Fruit fly (Drosophila melanogaster) whole organism, embryonic: ENCODE results near the gene TBC1d7.

Experiments
- Aef1 ChIP-seq: fragments of 200-800 bp; sonication (Bioruptor generic); IDR thresholded peaks from 3 replicates; pipeline ENCODE4 v1.3.6; 2022; ENCODE audit warnings: missing biosample characterization, missing genetic modification characterization
- Atf-2 ChIP-seq: fragments of 200-800 bp; sonication (Bioruptor generic); optimal IDR thresholded peaks from 2 replicates; lab custom pipeline; 2016; ENCODE audit warnings: missing biosample characterization, missing genetic modification characterization
- Bdp1 ChIP-seq: fragments of 200-800 bp; sonication (Bioruptor generic); optimal IDR thresholded peaks from 3 replicates; lab custom pipeline; 2016; ENCODE audit warnings: missing biosample characterization, missing genetic modification characterization
- CG1024 ChIP-seq: fragments of 200-800 bp; sonication (Bioruptor generic); IDR thresholded peaks from 2 replicates; pipeline ENCODE4 v1.3.6; 2022; ENCODE audit warnings: missing biosample characterization, missing genetic modification characterization
- CG11247 ChIP-seq: fragments of 200-800 bp; sonication (Bioruptor generic); IDR thresholded peaks from 2 replicates; pipeline ENCODE4 v1.3.6; 2022; ENCODE audit warnings: missing biosample characterization, missing genetic modification characterization
- CG11723 ChIP-seq: fragments of 200-800 bp; sonication (Bioruptor generic); optimal IDR thresholded peaks from 2 replicates; lab custom pipeline; 2017; ENCODE audit warnings: missing biosample characterization, mild to moderate bottlenecking, missing genetic modification characterization
- CG12942 ChIP-seq: fragments of 200-800 bp; sonication (Bioruptor generic); optimal IDR thresholded peaks from 3 replicates; lab custom pipeline; 2016; ENCODE audit warnings: missing biosample characterization, missing genetic modification characterization
- CG13775 ChIP-seq: fragments of 200-800 bp; sonication (Bioruptor generic); optimal IDR thresholded peaks from 3 replicates; lab custom pipeline; 2017; ENCODE audit warnings: missing biosample characterization, mild to moderate bottlenecking, missing genetic modification characterization
- CG14667 ChIP-seq: fragments of 200-800 bp; sonication (Bioruptor generic); IDR thresholded peaks from 2 replicates; pipeline ENCODE4 v1.3.6; 2022; ENCODE audit warnings: missing biosample characterization, missing genetic modification characterization
- CG15269 ChIP-seq: fragments of 200-800 bp; sonication (Bioruptor generic); optimal IDR thresholded peaks from 2 replicates; lab custom pipeline; 2018; ENCODE audit warnings: missing biosample characterization, mild to moderate bottlenecking, missing genetic modification characterization, moderate library complexity
- CG15601 ChIP-seq: fragments of 200-800 bp; sonication (Bioruptor generic); optimal IDR thresholded peaks from 3 replicates; lab custom pipeline; 2019; ENCODE audit warnings: missing biosample characterization, mild to moderate bottlenecking, missing genetic modification characterization, moderate library complexity
- CG17612 ChIP-seq: fragments of 200-800 bp; sonication (Bioruptor generic); IDR thresholded peaks from 2 replicates; pipeline ENCODE4 v1.3.6; 2022; ENCODE audit warnings: missing biosample characterization, missing genetic modification characterization
- CG31224 ChIP-seq: fragments of 200-800 bp; sonication (Bioruptor generic); IDR thresholded peaks from 2 replicates; pipeline ENCODE4 v1.3.6; 2022; ENCODE audit warnings: missing biosample characterization, missing genetic modification characterization
- CG42726 ChIP-seq: fragments of 200-800 bp; sonication (Bioruptor generic); IDR thresholded peaks from 2 replicates; pipeline ENCODE4 v1.3.6; 2022; ENCODE audit warnings: missing biosample characterization, missing genetic modification characterization; ENCODE audit not compliant: partially characterized antibody
- CG4404 ChIP-seq: fragments of 200-800 bp; sonication (Bioruptor generic); IDR thresholded peaks from 2 replicates; pipeline ENCODE4 v1.3.6; 2022; ENCODE audit warnings: missing biosample characterization, missing genetic modification characterization
- CG7839 ChIP-seq: fragments of 200-800 bp; sonication (Bioruptor generic); optimal IDR thresholded peaks from 3 replicates; lab custom pipeline; 2018; ENCODE audit warnings: missing biosample characterization, mild to moderate bottlenecking, missing genetic modification characterization, moderate library complexity
- CG7928 ChIP-seq: fragments of 200-800 bp; sonication (Bioruptor generic); optimal IDR thresholded peaks from 2 replicates; lab custom pipeline; 2017; ENCODE audit warnings: missing biosample characterization, mild to moderate bottlenecking, missing genetic modification characterization
- CG9797 ChIP-seq: fragments of 200-800 bp; sonication (Bioruptor generic); optimal IDR thresholded peaks from 3 replicates; lab custom pipeline; 2018; ENCODE audit warnings: missing biosample characterization, mild to moderate bottlenecking, missing genetic modification characterization
- CHES-1-like ChIP-seq: fragments of 200-800 bp; sonication (Bioruptor generic); optimal IDR thresholded peaks from 2 replicates; lab custom pipeline; 2016; ENCODE audit warnings: missing biosample characterization, missing genetic modification characterization
- Deaf1 ChIP-seq: fragments of 200-800 bp; optimal IDR thresholded peaks from 3 replicates; lab custom pipeline; 2019; ENCODE audit warnings: missing biosample characterization, mild to moderate bottlenecking, missing genetic modification characterization, moderate library complexity
- Dip2 ChIP-seq: fragments of 200-800 bp; sonication (Bioruptor generic); IDR thresholded peaks from 2 replicates; pipeline ENCODE4 v1.3.6; 2022; ENCODE audit warnings: missing biosample characterization, missing genetic modification characterization
- Dp ChIP-seq: fragments of 200-800 bp; sonication (Bioruptor generic); optimal IDR thresholded peaks from 2 replicates; lab custom pipeline; 2018; ENCODE audit warnings: missing biosample characterization, mild to moderate bottlenecking, missing genetic modification characterization, moderate library complexity
- H15 ChIP-seq: fragments of 200-800 bp; sonication (Bioruptor generic); IDR thresholded peaks from 3 replicates; pipeline ENCODE4 v1.3.6; 2022; ENCODE audit warnings: missing biosample characterization, missing genetic modification characterization
- Hmr ChIP-seq: fragments of 200-800 bp; sonication (Bioruptor generic); optimal IDR thresholded peaks from 3 replicates; lab custom pipeline; 2017; ENCODE audit warnings: mild to moderate bottlenecking, missing biosample characterization, missing genetic modification reagents, missing genetic modification characterization
- Jarid2 ChIP-seq: fragments of 200-800 bp; sonication (Bioruptor generic); optimal IDR thresholded peaks from 3 replicates; lab custom pipeline; 2017; ENCODE audit warnings: mild to moderate bottlenecking, missing biosample characterization, missing genetic modification reagents, missing genetic modification characterization
- NC2β ChIP-seq: fragments of 200-800 bp; sonication (Bioruptor generic); optimal IDR thresholded peaks from 2 replicates; lab custom pipeline; 2016; ENCODE audit warnings: missing biosample characterization, missing genetic modification characterization
- NfI ChIP-seq: fragments of 200-800 bp; sonication (Bioruptor generic); optimal IDR thresholded peaks from 3 replicates; lab custom pipeline; 2018; ENCODE audit warnings: missing biosample characterization, mild to moderate bottlenecking, missing genetic modification characterization, moderate library complexity
- Pdp1 ChIP-seq, 2 experiments: fragments of 200-800 bp; sonication (Bioruptor generic); optimal IDR thresholded peaks; 3 replicates each; lab custom pipeline; 2016; ENCODE audit warnings: missing biosample characterization in 2 of 2, missing genetic modification characterization in 2 of 2, mild to moderate bottlenecking in 1 of 2, moderate library complexity in 1 of 2
- Ravus ChIP-seq: fragments of 200-800 bp; sonication (Bioruptor generic); IDR thresholded peaks from 2 replicates; pipeline ENCODE4 v1.3.6; 2022; ENCODE audit warnings: missing biosample characterization, missing genetic modification characterization
- Rfx ChIP-seq: fragments of 200-800 bp; sonication (Bioruptor generic); IDR thresholded peaks from 2 replicates; pipeline ENCODE4 v1.3.6; 2022; ENCODE audit warnings: missing biosample characterization, missing genetic modification characterization
- Trl ChIP-seq, 3 experiments: fragments of >200 bp in 2 of 3; fragments of 200-800 bp in 1 of 3; sonication (Bioruptor generic) in 1 of 3; optimal IDR thresholded peaks; 2 replicates in 1 of 3; 3 replicates in 2 of 3; lab custom pipeline; 2016 to 2017; ENCODE audit warnings: missing biosample characterization in 1 of 3, missing genetic modification characterization in 1 of 3
- amos ChIP-seq: fragments of 200-800 bp; sonication (Bioruptor generic); IDR thresholded peaks from 2 replicates; pipeline ENCODE4 v1.3.6; 2022; ENCODE audit warnings: missing biosample characterization, missing genetic modification characterization; ENCODE audit not compliant: partially characterized antibody
- caup ChIP-seq: fragments of 200-800 bp; sonication (Bioruptor generic); optimal IDR thresholded peaks from 3 replicates; lab custom pipeline; 2017; ENCODE audit warnings: missing biosample characterization, mild to moderate bottlenecking, missing genetic modification characterization, moderate library complexity; ENCODE audit not compliant: severe bottlenecking
- fd64A ChIP-seq: fragments of 200-800 bp; sonication (Bioruptor generic); optimal IDR thresholded peaks from 3 replicates; lab custom pipeline; 2018; ENCODE audit warnings: missing biosample characterization, mild to moderate bottlenecking, missing genetic modification characterization
- fd96Cb ChIP-seq: fragments of 200-800 bp; sonication (Bioruptor generic); optimal IDR thresholded peaks from 2 replicates; lab custom pipeline; 2018; ENCODE audit warnings: missing biosample characterization, mild to moderate bottlenecking, missing genetic modification characterization, moderate library complexity
- luna ChIP-seq: fragments of 200-800 bp; sonication (Bioruptor generic); optimal IDR thresholded peaks from 2 replicates; lab custom pipeline; 2016; ENCODE audit warnings: missing biosample characterization, missing genetic modification characterization
- nmo ChIP-seq: fragments of 200-800 bp; sonication (Bioruptor generic); optimal IDR thresholded peaks from 2 replicates; lab custom pipeline; 2018; ENCODE audit warnings: missing biosample characterization, mild to moderate bottlenecking, missing genetic modification characterization, moderate library complexity
- pan ChIP-seq, 4 experiments: fragments of >200 bp in 3 of 4; fragments of 200-800 bp in 1 of 4; sonication (Bioruptor generic) in 1 of 4; optimal IDR thresholded peaks in 3 of 4; IDR thresholded peaks in 1 of 4; 2 replicates each; pipeline versions ENCODE4 v1.3.6 to Lab custom; 2017 to 2022; ENCODE audit warnings: missing biosample characterization in 2 of 4, missing genetic modification characterization in 2 of 4, mixed read lengths in 1 of 4
- pho ChIP-seq: fragments of 200-800 bp; sonication (Bioruptor generic); optimal IDR thresholded peaks from 2 replicates; lab custom pipeline; 2016; ENCODE audit warnings: missing biosample characterization, missing genetic modification characterization
- pros ChIP-seq: fragments of 200-800 bp; sonication (Bioruptor generic); optimal IDR thresholded peaks from 3 replicates; lab custom pipeline; 2019; ENCODE audit warnings: missing biosample characterization, mild to moderate bottlenecking, missing genetic modification characterization, moderate library complexity
- psq ChIP-seq: fragments of 200-800 bp; sonication (Bioruptor generic); optimal IDR thresholded peaks from 2 replicates; lab custom pipeline; 2017; ENCODE audit warnings: missing biosample characterization, missing genetic modification characterization
- pum ChIP-seq: fragments of 200-800 bp; sonication (Bioruptor generic); optimal IDR thresholded peaks from 2 replicates; lab custom pipeline; 2016; ENCODE audit warnings: missing biosample characterization, missing genetic modification characterization
- schlank ChIP-seq: fragments of 200-800 bp; sonication (Bioruptor generic); optimal IDR thresholded peaks from 2 replicates; lab custom pipeline; 2018; ENCODE audit warnings: missing biosample characterization, mild to moderate bottlenecking, missing genetic modification characterization
- seq ChIP-seq: fragments of 200-800 bp; sonication (Bioruptor generic); IDR thresholded peaks from 2 replicates; pipeline ENCODE4 v1.3.6; 2022; ENCODE audit warnings: missing biosample characterization, missing genetic modification characterization
- shn ChIP-seq: fragments of 200-800 bp; sonication (Bioruptor generic); optimal IDR thresholded peaks from 3 replicates; lab custom pipeline; 2016; ENCODE audit warnings: missing biosample characterization, missing genetic modification characterization
- stc ChIP-seq: fragments of 200-800 bp; sonication (Bioruptor generic); IDR thresholded peaks from 2 replicates; pipeline ENCODE4 v1.3.6; 2022; ENCODE audit warnings: missing biosample characterization, missing genetic modification characterization
- vvl ChIP-seq: fragments of 200-800 bp; sonication (Bioruptor generic); IDR thresholded peaks from 2 replicates; pipeline ENCODE4 v1.3.6; 2022; ENCODE audit warnings: missing biosample characterization, missing genetic modification characterization
- wdn ChIP-seq: fragments of 200-800 bp; sonication (Bioruptor generic); IDR thresholded peaks from 2 replicates; pipeline ENCODE4 v1.3.6; 2022; ENCODE audit warnings: missing biosample characterization, missing genetic modification characterization

The TBC1d7 gene

DNA sequence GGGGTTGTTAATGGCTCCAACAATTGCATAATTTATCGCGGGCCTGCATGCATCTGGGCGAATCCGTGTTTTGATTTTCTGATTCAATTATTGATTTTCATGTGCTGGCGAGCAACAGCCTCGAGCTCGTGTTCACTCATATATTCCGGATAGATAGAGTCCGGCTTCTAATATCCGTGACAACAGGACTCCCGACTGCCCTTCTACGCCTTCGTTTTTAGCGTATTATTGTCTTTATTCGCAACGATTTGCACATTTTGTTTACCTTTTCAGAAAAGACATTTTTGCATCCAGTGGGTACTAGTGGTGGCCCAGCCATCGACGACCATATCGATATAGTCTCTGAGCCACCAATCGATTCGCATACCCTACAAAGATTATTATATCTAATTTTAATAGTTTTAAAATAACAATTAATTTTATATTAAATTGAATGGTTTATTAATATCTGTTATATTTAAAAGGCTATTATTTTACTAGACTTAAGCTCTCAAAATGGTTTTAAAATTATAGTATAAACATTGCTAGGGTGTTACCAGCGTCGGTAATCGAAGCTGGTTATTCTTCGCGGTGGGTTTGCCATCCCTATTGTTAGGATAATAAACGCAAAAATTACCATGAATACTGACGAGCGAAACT lies at the start of gene TBC1d7, which contains the start of gene Myo95E (continued):
- TF ChIP-seq nmo (GFP tag; lab: Kevin White, UChicago) (peak; percentile 95), Jarid2 (GFP tag; lab: Kevin White, UChicago) (no peak), pros (GFP tag; lab: Kevin White, UChicago) (no peak), CG42726 (GFP tag; lab: Robert Waterston, UW) (0 out of 2 replicates have a peak, but pooled peaks have one; percentile 35), CG31224 (GFP tag; lab: Robert Waterston, UW) (peak; percentile 83), CG15269 (tag; lab: Kevin White, UChicago) (peak; percentile 91), caup (peak; percentile 83), H15 (GFP tag; lab: Robert Waterston, UW) (peak; percentile 93), Ravus (GFP tag; lab: Robert Waterston, UW) (peak; percentile 74), Bdp1 (GFP tag; lab: Kevin White, UChicago) (no peak), fd64A (GFP tag; lab: Kevin White, UChicago) (no peak), Aef1 (GFP tag; lab: Robert Waterston, UW) (peak; percentile 97), pan (optimal IDR thresholded peaks at IDR 0.05; lab: Kevin White, UChicago) (peak in 1 of 2 experiments; percentile 36), pan (GFP tag; optimal IDR thresholded peaks at IDR 0.05 in 1 of 2, IDR thresholded peaks at IDR 0.05 in 1 of 2) (peak in 1 of 2 experiments; percentile 96), vvl (GFP tag; lab: Robert Waterston, UW) (peak; percentile 97), CG7839 (tag; lab: Kevin White, UChicago) (peak; percentile 92), shn (GFP tag; lab: Kevin White, UChicago) (peak; percentile 15), psq (GFP tag; lab: Kevin White, UChicago) (peak; percentile 35), wdn (GFP tag; lab: Robert Waterston, UW) (peak; percentile 83), pum (GFP tag; lab: Kevin White, UChicago) (peak; percentile 56), Dp (GFP tag; lab: Kevin White, UChicago) (peak; percentile 10), NfI (GFP tag; lab: Kevin White, UChicago) (peak; percentile 86), seq (GFP tag; lab: Robert Waterston, UW) (peak; percentile 79), NC2β (GFP tag; lab: Kevin White, UChicago) (no peak), CG12942 (GFP tag; lab: Kevin White, UChicago) (peak; percentile 78), stc (peak; percentile 96), amos (peak; percentile 59), Hmr (GFP tag; lab: Kevin White, UChicago) (peak; percentile 88), CG15601 (tag; lab: Kevin White, UChicago) (no peak), CG14667 (GFP tag; lab: Robert Waterston, UW) (peak; percentile 95), schlank (tag; lab: Kevin White, UChicago) (peak; percentile 47), CG4404 (GFP tag; lab: Robert Waterston, UW) (peak; percentile 91), CG13775 (GFP tag; lab: Kevin White, UChicago) (peak; percentile 88), CG1024 (GFP tag; lab: Robert Waterston, UW) (peak; percentile 86), Rfx (GFP tag; lab: Robert Waterston, UW) (peak; percentile 95), pho (GFP tag; lab: Kevin White, UChicago) (peak; percentile 27), Trl (optimal IDR thresholded peaks at IDR 0.05; lab: Kevin White, UChicago) (no peak), Trl (GFP tag; optimal IDR thresholded peaks at IDR 0.05; lab: Kevin White, UChicago) (peak; percentile 46), Deaf1 (tag; lab: Kevin White, UChicago) (no peak), luna (no peak), Pdp1 (GFP tag; optimal IDR thresholded peaks at IDR 0.05; lab: Kevin White, UChicago) (peak; percentile 46 to 60), CG11723 (GFP tag; lab: Kevin White, UChicago) (no peak), Atf-2 (GFP tag; lab: Kevin White, UChicago) (no peak), CG17612 (GFP tag; lab: Robert Waterston, UW) (peak; percentile 65; the same call in 1 of the 2 replicates), fd96Cb (tag; lab: Kevin White, UChicago) (peak; percentile 90), CG9797 (GFP tag; lab: Kevin White, UChicago) (peak; percentile 46), CG11247 (GFP tag; lab: Robert Waterston, UW) (peak; percentile 86), Dip2 (no peak), CHES-1-like (peak; percentile 48), CG7928 (GFP tag; lab: Kevin White, UChicago) (peak; percentile 69)
